Worm (Caenorhabditis elegans): ENCODE results near the gene pcrg-1.

The pcrg-1 gene

DNA sequence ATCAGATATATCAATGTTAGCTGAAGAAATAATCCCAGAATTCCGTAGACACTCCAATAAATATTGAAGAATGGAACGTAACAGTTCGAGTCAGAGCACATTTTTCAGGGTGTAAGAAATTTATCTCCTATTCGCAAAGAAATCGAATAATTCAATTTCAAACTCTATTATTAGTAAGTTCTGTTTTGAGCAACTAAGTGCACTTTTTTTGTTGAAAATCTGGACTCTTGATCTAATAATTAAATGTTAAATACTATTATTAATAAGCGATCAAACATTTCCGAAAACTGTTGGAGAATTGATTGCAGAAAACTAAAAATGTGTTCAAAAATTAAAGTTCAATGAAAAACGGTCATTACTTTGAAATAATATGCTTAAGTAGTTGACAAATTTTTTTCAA, 2.8 kb downstream of the pcrg-1 start, which contains the start of gene srd-56:
Gene srd-56 (minus strand): TSS at position 101 of the 400 bp plus-strand sequence.
- TF ChIP-seq elt-3 (tag; optimal IDR thresholded peaks at IDR 0.05): no peak
- no peak for TF ChIP-seq sptf-1 (tag; optimal IDR thresholded peaks at IDR 0.05)
- no peak for TF ChIP-seq pha-4 (tag; optimal IDR thresholded peaks at IDR 0.05)
- TF ChIP-seq cnd-1 (tag; optimal IDR thresholded peaks at IDR 0.05): no peak
- no peak for TF ChIP-seq nhr-237 (tag; optimal IDR thresholded peaks at IDR 0.05)
- TF ChIP-seq hlh-1 (tag; optimal IDR thresholded peaks at IDR 0.05): no peak
- no peak for TF ChIP-seq nhr-28 (tag; optimal IDR thresholded peaks at IDR 0.05)
- no peak for TF ChIP-seq nhr-12 (tag; optimal IDR thresholded peaks at IDR 0.05)
- TF ChIP-seq lsy-2 (tag; optimal IDR thresholded peaks at IDR 0.05): no peak
- no peak for TF ChIP-seq nhr-2 (tag; optimal IDR thresholded peaks at IDR 0.05)
- TF ChIP-seq nhr-76 (tag; optimal IDR thresholded peaks at IDR 0.05): no peak

- no peak for TF ChIP-seq elt-3 (tag; optimal IDR thresholded peaks at IDR 0.05)
- TF ChIP-seq nhr-237 (tag; optimal IDR thresholded peaks at IDR 0.05): no peak
- no peak for TF ChIP-seq sptf-1 (tag; optimal IDR thresholded peaks at IDR 0.05)
- TF ChIP-seq nhr-28 (tag; optimal IDR thresholded peaks at IDR 0.05): no peak
- no peak for TF ChIP-seq sem-2 (GFP tag; optimal IDR thresholded peaks at IDR 0.05)
- TF ChIP-seq flh-1 (GFP tag; optimal IDR thresholded peaks at IDR 0.05): no peak
- no peak for TF ChIP-seq nhr-76 (tag; optimal IDR thresholded peaks at IDR 0.05)
- TF ChIP-seq M03D4.4 (tag; optimal IDR thresholded peaks at IDR 0.05): no peak
- TF ChIP-seq tbx-8 (GFP tag; optimal IDR thresholded peaks at IDR 0.05): no peak
- TF ChIP-seq pha-4 (tag; optimal IDR thresholded peaks at IDR 0.05): no peak
- no peak for TF ChIP-seq ces-1 (GFP tag; optimal IDR thresholded peaks at IDR 0.05)
- TF ChIP-seq mab-5 (tag; optimal IDR thresholded peaks at IDR 0.05): no peak
- TF ChIP-seq lin-13 (tag; optimal IDR thresholded peaks at IDR 0.05): no peak
- no peak for TF ChIP-seq unc-39 (tag; optimal IDR thresholded peaks at IDR 0.05)
- no peak for TF ChIP-seq bed-3 (GFP tag; optimal IDR thresholded peaks at IDR 0.05)
- TF ChIP-seq mep-1 (tag; optimal IDR thresholded peaks at IDR 0.05): no peak
- TF ChIP-seq zip-8 (tag; optimal IDR thresholded peaks at IDR 0.05): no peak
- TF ChIP-seq cnd-1 (tag; optimal IDR thresholded peaks at IDR 0.05): no peak
- no peak for TF ChIP-seq blmp-1 (tag; optimal IDR thresholded peaks at IDR 0.05)
- TF ChIP-seq unc-62 (GFP tag; optimal IDR thresholded peaks at IDR 0.05): no peak
Measured at ce11 chrII:7204951-7205350, 4.6 kb downstream of the pcrg-1 start, which contains the start of gene srd-58. Gene srd-58, minus strand, starts transcription at chrII:7205051.

DNA sequence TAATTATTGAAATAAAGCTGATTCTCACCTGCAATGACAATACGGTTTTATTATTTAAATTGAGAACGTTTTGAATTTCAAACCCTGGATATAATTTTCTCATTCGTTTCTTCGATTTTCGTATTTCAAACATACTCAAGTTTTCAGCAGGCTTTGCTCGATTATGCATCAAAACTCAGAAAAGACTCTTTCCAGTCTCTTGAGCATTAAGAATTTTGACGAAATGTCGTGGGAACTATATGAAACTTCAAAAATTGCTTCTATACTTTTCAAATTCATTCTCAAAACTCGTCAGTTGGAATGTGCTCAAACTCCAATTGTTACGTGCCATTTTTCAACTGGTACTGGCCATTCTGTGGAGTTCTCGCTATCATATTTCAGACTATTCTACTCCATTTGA, 5.0 kb downstream of the pcrg-1 start, which contains the start of gene srd-59:
Gene srd-59 (plus strand): TSS at position 301 of the 400 bp plus-strand sequence.
- TF ChIP-seq mep-1 (tag; optimal IDR thresholded peaks at IDR 0.05) (no peak), hlh-1 (tag; optimal IDR thresholded peaks at IDR 0.05) (no peak), lin-13 (tag; optimal IDR thresholded peaks at IDR 0.05) (no peak), ces-1 (GFP tag; optimal IDR thresholded peaks at IDR 0.05) (no peak), sptf-1 (tag; optimal IDR thresholded peaks at IDR 0.05) (no peak), lsy-2 (tag; optimal IDR thresholded peaks at IDR 0.05) (no peak), elt-3 (tag; optimal IDR thresholded peaks at IDR 0.05) (no peak), nhr-76 (tag; optimal IDR thresholded peaks at IDR 0.05) (no peak), sem-2 (GFP tag; optimal IDR thresholded peaks at IDR 0.05) (no peak), pha-4 (tag; optimal IDR thresholded peaks at IDR 0.05) (no peak), zip-8 (tag; optimal IDR thresholded peaks at IDR 0.05) (no peak), ham-2 (GFP tag; optimal IDR thresholded peaks at IDR 0.05) (no peak), cnd-1 (tag; optimal IDR thresholded peaks at IDR 0.05) (no peak)

- TF ChIP-seq ztf-11 (tag; optimal IDR thresholded peaks at IDR 0.05) (no peak), ceh-43 (GFP tag; optimal IDR thresholded peaks at IDR 0.05) (no peak)
Measured at ce11 chrII:7207649-7208048, 7.3 kb downstream of the pcrg-1 start.

ce11 chrII:7208184-7208583, 7.8 kb downstream of the pcrg-1 start, which contains the start of gene dhs-7:
Gene dhs-7, minus strand, starts transcription at chrII:7208460.
- TF ChIP-seq unc-39 (tag; optimal IDR thresholded peaks at IDR 0.05) (no peak), nhr-28 (tag; optimal IDR thresholded peaks at IDR 0.05) (no peak), lin-13 (tag; optimal IDR thresholded peaks at IDR 0.05) (no peak), mab-5 (tag; optimal IDR thresholded peaks at IDR 0.05) (no peak), nhr-12 (tag; optimal IDR thresholded peaks at IDR 0.05) (no peak), nhr-2 (tag; optimal IDR thresholded peaks at IDR 0.05) (no peak), ceh-83 (GFP tag; optimal IDR thresholded peaks at IDR 0.05) (no peak), unc-120 (tag; optimal IDR thresholded peaks at IDR 0.05; ENCODE audit: poor library complexity, severe bottlenecking) (no peak), ces-1 (GFP tag; optimal IDR thresholded peaks at IDR 0.05) (no peak), cnd-1 (tag; optimal IDR thresholded peaks at IDR 0.05) (no peak), hlh-1 (tag; optimal IDR thresholded peaks at IDR 0.05) (no peak), blmp-1 (tag; optimal IDR thresholded peaks at IDR 0.05) (no peak), elt-3 (tag; optimal IDR thresholded peaks at IDR 0.05) (no peak), mls-2 (tag; optimal IDR thresholded peaks at IDR 0.05) (no peak), ham-2 (GFP tag; optimal IDR thresholded peaks at IDR 0.05) (no peak), ztf-11 (tag; optimal IDR thresholded peaks at IDR 0.05) (no peak), unc-62 (GFP tag; optimal IDR thresholded peaks at IDR 0.05) (no peak), nhr-76 (tag; optimal IDR thresholded peaks at IDR 0.05) (no peak)

Data from whole organism, mixed stage, embryonic.